Fruit fly (Drosophila melanogaster): ENCODE results near the gene Ctr9.

DNA sequence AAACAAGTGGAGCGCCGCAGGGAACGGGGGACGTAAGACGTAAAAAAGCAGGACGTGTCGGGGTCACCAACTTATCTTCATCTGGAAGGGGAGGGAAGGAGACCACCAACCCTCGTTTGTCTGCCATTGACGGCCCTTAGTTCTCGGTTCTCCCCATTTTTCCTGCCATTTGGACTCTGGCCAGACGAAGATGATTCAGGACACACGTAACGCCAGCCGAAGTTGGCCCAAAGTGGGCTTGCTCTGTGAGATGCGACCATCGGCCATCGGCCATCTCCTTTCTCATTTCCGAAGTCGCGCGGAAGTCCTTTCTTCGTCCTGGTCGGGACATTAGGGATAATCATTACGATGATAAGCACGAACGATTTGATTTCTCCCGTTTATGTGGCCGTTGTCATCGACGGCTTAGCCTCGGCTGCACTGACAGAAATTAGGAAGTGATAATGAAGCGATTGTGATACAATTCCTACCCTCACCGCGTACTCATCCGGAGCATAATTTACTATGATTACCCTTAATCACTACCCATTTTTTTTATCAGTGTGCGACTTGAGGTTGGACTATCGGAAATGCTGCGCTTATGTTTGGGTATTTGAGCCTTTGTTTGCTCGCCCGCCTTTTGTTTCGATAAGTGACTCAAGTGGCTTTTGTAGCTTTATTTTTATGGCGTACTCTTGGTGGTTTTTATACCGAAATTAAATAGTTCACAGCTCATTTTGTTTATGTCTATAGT is 26.0 kb upstream of the Ctr9 start:
- TF ChIP-seq CG7045 (GFP tag; optimal IDR thresholded peaks at IDR 0.05) (no peak), Hr96 (GFP tag; optimal IDR thresholded peaks at IDR 0.05) (no peak), kay (GFP tag; ENCODE audit: borderline replicate concordance) (no peak)

Measured in whole organism, adult.